Worm (Caenorhabditis elegans): Measurements from ENCODE around the gene Y45F3A.9.

ce11 chrIII:10636493-10637031 is 41.6 kb upstream of the Y45F3A.9 start:
- TF ChIP-seq nfya-1 (tag; optimal IDR thresholded peaks at IDR 0.05; ENCODE audit: borderline replicate concordance, insufficient read depth) (no peak), athp-1 (tag; optimal IDR thresholded peaks at IDR 0.05) (no peak), ama-1 (optimal IDR thresholded peaks at IDR 0.05) (no peak), ama-1 (GFP tag; optimal IDR thresholded peaks at IDR 0.05) (no peak), B0261.1 (tag; optimal IDR thresholded peaks at IDR 0.05) (no peak), pha-4 (tag; optimal IDR thresholded peaks at IDR 0.05) (no peak), rcor-1 (GFP tag; IDR thresholded peaks at IDR 0.05) (no peak), him-1 (tag; optimal IDR thresholded peaks at IDR 0.05) (no peak)

All from whole organism, young adult.